Worm (Caenorhabditis elegans) whole organism, L4/young adult: ENCODE results near the gene dhs-12.

Source experiments
- W03F9.2 ChIP-seq: fragments of 150-350 bp; optimal IDR thresholded peaks from 2 replicates; lab custom pipeline; 2014; ENCODE audit warnings: missing biosample characterization, missing genetic modification characterization
- dao-5 ChIP-seq: sonication (generic microtip); optimal IDR thresholded peaks from 2 replicates; lab custom pipeline; 2016; ENCODE audit warnings: missing genotype, missing genetic modification characterization, moderate library complexity, missing compliant biosample characterization
- him-1 ChIP-seq: sonication (generic microtip); optimal IDR thresholded peaks from 2 replicates; lab custom pipeline; 2016; ENCODE audit warnings: missing genotype, missing genetic modification reagents, missing genetic modification characterization, missing compliant biosample characterization

ce11 chrIV:10143640-10144039 lies 1.4 kb downstream of the dhs-12 start, which contains the start of gene msp-38:
- TF ChIP-seq W03F9.2 (tag; lab: Kevin White, UChicago) (no peak), him-1 (tag; lab: Kevin White, UChicago) (no peak), dao-5 (tag; lab: Kevin White, UChicago) (no peak)
